Fruit fly (Drosophila melanogaster) whole organism, embryonic: ENCODE results near the gene CG9702.
A peak's percentile ranks its signal among the peaks of the same experiment; 100 is the strongest.

ENCODE experiments used
- CG10209 ChIP-seq: fragments of 200-800 bp; sonication (Bioruptor generic); optimal IDR thresholded peaks from 3 replicates; lab custom pipeline; 2017; ENCODE audit warnings: missing biosample characterization, mild to moderate bottlenecking, missing genetic modification characterization, missing genetic modification reagents
- CG10321 ChIP-seq: fragments of 200-800 bp; sonication (Bioruptor generic); IDR thresholded peaks from 2 replicates; pipeline ENCODE4 v1.3.6; 2022; ENCODE audit warnings: missing biosample characterization, missing genetic modification characterization
- CG11085 ChIP-seq: fragments of 200-800 bp; sonication (Bioruptor generic); IDR thresholded peaks from 2 replicates; pipeline ENCODE4 v1.3.6; 2022; ENCODE audit warnings: missing biosample characterization, missing genetic modification characterization
- CG11456 ChIP-seq: fragments of 200-800 bp; sonication (Bioruptor generic); IDR thresholded peaks from 3 replicates; pipeline ENCODE4 v1.3.6; 2022; ENCODE audit warnings: missing biosample characterization, missing genetic modification characterization
- CG1233 ChIP-seq: fragments of 200-800 bp; sonication (Bioruptor generic); optimal IDR thresholded peaks from 4 replicates; lab custom pipeline; 2018; ENCODE audit warnings: missing biosample characterization, mild to moderate bottlenecking, missing genetic modification characterization
- CG12769 ChIP-seq: fragments of 200-800 bp; sonication (Bioruptor generic); optimal IDR thresholded peaks from 2 replicates; lab custom pipeline; 2019; ENCODE audit warnings: missing biosample characterization, mild to moderate bottlenecking, missing genetic modification characterization, moderate library complexity
- CG13424 ChIP-seq: fragments of 200-800 bp; sonication (Bioruptor generic); optimal IDR thresholded peaks from 2 replicates; lab custom pipeline; 2019; ENCODE audit warnings: missing biosample characterization, mild to moderate bottlenecking, missing genetic modification characterization, moderate library complexity
- CG1603 ChIP-seq: fragments of 200-800 bp; sonication (Bioruptor generic); optimal IDR thresholded peaks from 2 replicates; lab custom pipeline; 2019; ENCODE audit warnings: missing biosample characterization, mild to moderate bottlenecking, missing genetic modification characterization, moderate library complexity
- CG16813 ChIP-seq: fragments of 200-800 bp; sonication (Bioruptor generic); IDR thresholded peaks from 3 replicates; pipeline ENCODE4 v1.3.6; 2022; ENCODE audit warnings: missing biosample characterization, missing genetic modification characterization; ENCODE audit not compliant: partially characterized antibody
- CG16863 ChIP-seq: fragments of 200-800 bp; sonication (Bioruptor generic); optimal IDR thresholded peaks from 3 replicates; lab custom pipeline; 2016; ENCODE audit warnings: missing biosample characterization, missing genetic modification characterization
- CG17328 ChIP-seq: fragments of 200-800 bp; sonication (Bioruptor generic); IDR thresholded peaks from 2 replicates; pipeline ENCODE4 v1.3.6; 2022; ENCODE audit warnings: missing biosample characterization, missing genetic modification characterization
- CG17568 ChIP-seq: fragments of 200-800 bp; sonication (Bioruptor generic); optimal IDR thresholded peaks from 2 replicates; lab custom pipeline; 2018; ENCODE audit warnings: missing biosample characterization, mild to moderate bottlenecking, missing genetic modification characterization, moderate library complexity
- CG1792 ChIP-seq: fragments of 200-800 bp; sonication (Bioruptor generic); optimal IDR thresholded peaks from 2 replicates; lab custom pipeline; 2016; ENCODE audit warnings: missing biosample characterization, missing genetic modification characterization
- CG2120 ChIP-seq: fragments of 200-800 bp; sonication (Bioruptor generic); optimal IDR thresholded peaks from 3 replicates; lab custom pipeline; 2016; ENCODE audit warnings: missing biosample characterization, missing genetic modification characterization
- CG2875 ChIP-seq: fragments of 200-800 bp; sonication (Bioruptor generic); optimal IDR thresholded peaks from 2 replicates; lab custom pipeline; 2017; ENCODE audit warnings: missing biosample characterization, mild to moderate bottlenecking, missing genetic modification characterization, missing genetic modification reagents
- CG3281 ChIP-seq: fragments of 200-800 bp; sonication (Bioruptor generic); optimal IDR thresholded peaks from 3 replicates; lab custom pipeline; 2017; ENCODE audit warnings: missing biosample characterization, mild to moderate bottlenecking, missing genetic modification characterization
- CG34224 ChIP-seq: fragments of 200-800 bp; sonication (Bioruptor generic); IDR thresholded peaks from 3 replicates; pipeline ENCODE4 v1.3.6; 2022; ENCODE audit warnings: missing biosample characterization, missing genetic modification characterization; ENCODE audit not compliant: partially characterized antibody
- CG4854 ChIP-seq: fragments of 200-800 bp; sonication (Bioruptor generic); optimal IDR thresholded peaks from 2 replicates; lab custom pipeline; 2016; ENCODE audit warnings: missing biosample characterization, missing genetic modification characterization, inconsistent platforms
- CG5245 ChIP-seq: fragments of 200-800 bp; sonication (Bioruptor generic); optimal IDR thresholded peaks from 3 replicates; lab custom pipeline; 2016; ENCODE audit warnings: missing biosample characterization, missing genetic modification characterization
- CG7839 ChIP-seq: fragments of 200-800 bp; sonication (Bioruptor generic); optimal IDR thresholded peaks from 3 replicates; lab custom pipeline; 2018; ENCODE audit warnings: missing biosample characterization, mild to moderate bottlenecking, missing genetic modification characterization, moderate library complexity
- CG8924 ChIP-seq: fragments of 200-800 bp; optimal IDR thresholded peaks from 3 replicates; lab custom pipeline; 2019; ENCODE audit warnings: missing biosample characterization, mild to moderate bottlenecking, missing genetic modification characterization, moderate library complexity
- Deaf1 ChIP-seq: fragments of 200-800 bp; optimal IDR thresholded peaks from 3 replicates; lab custom pipeline; 2019; ENCODE audit warnings: missing biosample characterization, mild to moderate bottlenecking, missing genetic modification characterization, moderate library complexity
- Doc3 ChIP-seq: fragments of 200-800 bp; sonication (Bioruptor generic); IDR thresholded peaks from 3 replicates; pipeline ENCODE4 v1.3.6; 2022; ENCODE audit warnings: missing biosample characterization, missing genetic modification characterization; ENCODE audit not compliant: partially characterized antibody
- GATAe ChIP-seq: fragments of 200-800 bp; sonication (Bioruptor generic); conservative IDR thresholded peaks from 2 replicates; pipeline ENCODE4 v1.3.6; 2022; ENCODE audit warnings: missing biosample characterization, missing genetic modification characterization
- Hmr ChIP-seq: fragments of 200-800 bp; sonication (Bioruptor generic); optimal IDR thresholded peaks from 3 replicates; lab custom pipeline; 2017; ENCODE audit warnings: mild to moderate bottlenecking, missing biosample characterization, missing genetic modification reagents, missing genetic modification characterization
- Hr3 ChIP-seq: fragments of 200-800 bp; sonication (Bioruptor generic); optimal IDR thresholded peaks from 3 replicates; lab custom pipeline; 2016; ENCODE audit warnings: missing biosample characterization, missing genetic modification characterization
- Meics ChIP-seq: fragments of 200-800 bp; sonication (Bioruptor generic); optimal IDR thresholded peaks from 2 replicates; lab custom pipeline; 2017; ENCODE audit warnings: missing biosample characterization, mild to moderate bottlenecking, missing genetic modification characterization
- NC2α ChIP-seq: fragments of 200-800 bp; sonication (Bioruptor generic); optimal IDR thresholded peaks from 2 replicates; lab custom pipeline; 2016; ENCODE audit warnings: missing biosample characterization, missing genetic modification characterization
- Opbp ChIP-seq: fragments of 200-800 bp; sonication (Bioruptor generic); IDR thresholded peaks from 3 replicates; pipeline ENCODE4 v1.3.6; 2022; ENCODE audit warnings: missing biosample characterization, missing genetic modification characterization; ENCODE audit not compliant: partially characterized antibody
- Spps ChIP-seq: fragments of 200-800 bp; sonication (Bioruptor generic); optimal IDR thresholded peaks from 2 replicates; lab custom pipeline; 2018; ENCODE audit warnings: missing biosample characterization, mild to moderate bottlenecking, missing genetic modification characterization
- Xbp1 ChIP-seq: fragments of 200-800 bp; sonication (Bioruptor generic); optimal IDR thresholded peaks from 3 replicates; lab custom pipeline; 2016; ENCODE audit warnings: missing biosample characterization, mild to moderate bottlenecking, missing genetic modification characterization
- ab ChIP-seq: fragments of 200-800 bp; sonication (Bioruptor generic); optimal IDR thresholded peaks from 2 replicates; lab custom pipeline; 2016; ENCODE audit warnings: missing biosample characterization, missing genetic modification characterization
- bab2 ChIP-seq: fragments of 200-800 bp; sonication (Bioruptor generic); optimal IDR thresholded peaks from 2 replicates; lab custom pipeline; 2016; ENCODE audit warnings: missing biosample characterization, missing genetic modification characterization
- bcd ChIP-seq: fragments of 200-800 bp; sonication (Bioruptor generic); optimal IDR thresholded peaks from 2 replicates; lab custom pipeline; 2017; ENCODE audit warnings: missing biosample characterization, mild to moderate bottlenecking, missing genetic modification characterization
- corto ChIP-seq: fragments of 200-800 bp; sonication (Bioruptor generic); optimal IDR thresholded peaks from 2 replicates; lab custom pipeline; 2016; ENCODE audit warnings: missing biosample characterization, mild to moderate bottlenecking, missing genetic modification characterization, moderate library complexity
- ewg ChIP-seq: fragments of 200-800 bp; sonication (Bioruptor generic); optimal IDR thresholded peaks from 3 replicates; lab custom pipeline; 2017; ENCODE audit warnings: mild to moderate bottlenecking, missing biosample characterization, missing genetic modification reagents, missing genetic modification characterization
- fd102C ChIP-seq: fragments of 200-800 bp; sonication (Bioruptor generic); optimal IDR thresholded peaks from 2 replicates; lab custom pipeline; 2018; ENCODE audit warnings: missing biosample characterization, mild to moderate bottlenecking, missing genetic modification characterization, moderate library complexity
- gsb ChIP-seq: fragments of 200-800 bp; sonication (Bioruptor generic); IDR thresholded peaks from 2 replicates; pipeline ENCODE4 v1.3.6; 2022; ENCODE audit warnings: missing biosample characterization, missing genetic modification characterization
- mld ChIP-seq: fragments of 200-800 bp; sonication (Bioruptor generic); IDR thresholded peaks from 3 replicates; pipeline ENCODE4 v1.3.6; 2022; ENCODE audit warnings: missing biosample characterization, missing genetic modification characterization; ENCODE audit not compliant: partially characterized antibody
- nmo ChIP-seq: fragments of 200-800 bp; sonication (Bioruptor generic); optimal IDR thresholded peaks from 2 replicates; lab custom pipeline; 2018; ENCODE audit warnings: missing biosample characterization, mild to moderate bottlenecking, missing genetic modification characterization, moderate library complexity
- pnt ChIP-seq: fragments of 200-800 bp; sonication (Bioruptor generic); optimal IDR thresholded peaks from 3 replicates; lab custom pipeline; 2016; ENCODE audit warnings: missing biosample characterization, missing genetic modification characterization
- scrt ChIP-seq: fragments of 200-800 bp; sonication (Bioruptor generic); optimal IDR thresholded peaks from 2 replicates; lab custom pipeline; 2018; ENCODE audit warnings: missing biosample characterization, mild to moderate bottlenecking, missing genetic modification characterization, moderate library complexity
- stc ChIP-seq: fragments of 200-800 bp; sonication (Bioruptor generic); IDR thresholded peaks from 2 replicates; pipeline ENCODE4 v1.3.6; 2022; ENCODE audit warnings: missing biosample characterization, missing genetic modification characterization
- stwl ChIP-seq: fragments of 200-800 bp; sonication (Bioruptor generic); optimal IDR thresholded peaks from 3 replicates; lab custom pipeline; 2018; ENCODE audit warnings: missing biosample characterization, mild to moderate bottlenecking, missing genetic modification characterization, moderate library complexity
- ttk ChIP-seq: fragments of 200-800 bp; sonication (Bioruptor generic); IDR thresholded peaks from 2 replicates; pipeline ENCODE4 v2.1.2; 2022; ENCODE audit warnings: missing biosample characterization, missing genetic modification characterization
- unpg ChIP-seq: fragments of 200-800 bp; sonication (Bioruptor generic); optimal IDR thresholded peaks from 3 replicates; lab custom pipeline; 2018; ENCODE audit warnings: missing biosample characterization, mild to moderate bottlenecking, missing genetic modification characterization, moderate library complexity
- wek ChIP-seq: fragments of 200-800 bp; sonication (Bioruptor generic); optimal IDR thresholded peaks from 3 replicates; lab custom pipeline; 2018; ENCODE audit warnings: missing biosample characterization, mild to moderate bottlenecking, missing genetic modification characterization, moderate library complexity
- yki ChIP-seq: fragments of >200 bp; optimal IDR thresholded peaks from 3 replicates; lab custom pipeline; 2018

Gene CG9702

dm6 chr3R:30600154-30601009 is 21.2 kb downstream of the CG9702 start (continued):
- peak; percentile 69 for TF ChIP-seq pnt (GFP tag; lab: Kevin White, UChicago)
- TF ChIP-seq CG2120 (GFP tag; lab: Kevin White, UChicago), result peak; percentile 94
- TF ChIP-seq stwl (tag; lab: Kevin White, UChicago), result peak; percentile 25
- peak; percentile 68 for TF ChIP-seq CG12769
- TF ChIP-seq unpg (GFP tag; lab: Kevin White, UChicago), result peak; percentile 95
- no peak for TF ChIP-seq ab (GFP tag; lab: Kevin White, UChicago)
- peak; percentile 92 for TF ChIP-seq CG11456 (GFP tag; lab: Robert Waterston, UW)
- peak; percentile 88 for TF ChIP-seq Spps (tag; lab: Kevin White, UChicago)
- TF ChIP-seq scrt (GFP tag; lab: Kevin White, UChicago), result peak; percentile 86
- peak; percentile 96 for TF ChIP-seq CG17328 (GFP tag; lab: Robert Waterston, UW)
- TF ChIP-seq CG2875 (GFP tag; lab: Kevin White, UChicago), result peak; percentile 85
- TF ChIP-seq CG7839 (tag; lab: Kevin White, UChicago), result peak; percentile 95
- TF ChIP-seq GATAe (GFP tag; lab: Robert Waterston, UW), result peak; percentile 59; the same call in 1 of the 2 replicates
- TF ChIP-seq ttk (GFP tag; lab: Robert Waterston, UW), result peak; percentile 89
- TF ChIP-seq stc (GFP tag; lab: Robert Waterston, UW), result peak; percentile 97
- TF ChIP-seq fd102C, result peak; percentile 56
- no peak for TF ChIP-seq mld
- TF ChIP-seq wek, result peak; percentile 73
- TF ChIP-seq CG1233 (GFP tag; lab: Kevin White, UChicago), result peak; percentile 85
- peak; percentile 64 for TF ChIP-seq CG10321 (GFP tag; lab: Robert Waterston, UW)
- TF ChIP-seq CG8924 (tag; lab: Kevin White, UChicago), result peak; percentile 93
- peak; percentile 91 for TF ChIP-seq Meics (GFP tag; lab: Kevin White, UChicago)
- peak; percentile 82 for TF ChIP-seq CG1792 (GFP tag; lab: Kevin White, UChicago)
- peak; percentile 92 for TF ChIP-seq CG3281
- TF ChIP-seq bcd (GFP tag; lab: Kevin White, UChicago), result peak; percentile 89
- peak; percentile 84 for TF ChIP-seq CG11085
- peak; percentile 90 for TF ChIP-seq CG1603 (tag; lab: Kevin White, UChicago)
- TF ChIP-seq CG17568 (GFP tag; lab: Kevin White, UChicago), result peak; percentile 78
- peak; percentile 86 for TF ChIP-seq Hr3 (GFP tag; lab: Kevin White, UChicago)
- TF ChIP-seq CG5245 (GFP tag; lab: Kevin White, UChicago), result peak; percentile 90
- no peak for TF ChIP-seq CG16813
- no peak; the same call in 2 of the 3 replicates for TF ChIP-seq CG34224 (GFP tag; lab: Robert Waterston, UW)
- TF ChIP-seq NC2α (GFP tag; lab: Kevin White, UChicago), result peak; percentile 62
- TF ChIP-seq Hmr (GFP tag; lab: Kevin White, UChicago), result peak; percentile 93
- TF ChIP-seq CG10209 (GFP tag; lab: Kevin White, UChicago), result peak; percentile 87
- TF ChIP-seq CG16863, result peak; percentile 83
- TF ChIP-seq Opbp, result no peak
- peak; percentile 58 for TF ChIP-seq bab2 (GFP tag; lab: Kevin White, UChicago)
- TF ChIP-seq CG13424 (tag; lab: Kevin White, UChicago), result peak; percentile 90
- TF ChIP-seq Deaf1 (tag; lab: Kevin White, UChicago), result peak; percentile 67
- TF ChIP-seq CG4854 (GFP tag; lab: Kevin White, UChicago), result peak; percentile 91
- peak; percentile 90 for TF ChIP-seq Xbp1
- TF ChIP-seq ewg (GFP tag; lab: Kevin White, UChicago), result peak; percentile 78
- TF ChIP-seq gsb (GFP tag; lab: Robert Waterston, UW), result peak; percentile 85
- TF ChIP-seq Doc3 (GFP tag; lab: Robert Waterston, UW), result 0 out of 3 replicates have a peak, but pooled peaks have one; percentile 24
- TF ChIP-seq nmo, result peak; percentile 92
- TF ChIP-seq corto, result peak; percentile 79
- TF ChIP-seq yki, result no peak
